Fruit fly (Drosophila melanogaster) whole organism, larva: ENCODE measurements around the gene ninaB.
A peak's percentile ranks its signal among the peaks of the same experiment; 100 is the strongest.

Source experiments
- noc ChIP-seq: fragments of 200-800 bp; sonication (Bioruptor generic); optimal IDR thresholded peaks from 3 replicates; lab custom pipeline; 2019; ENCODE audit warnings: missing biosample characterization, mild to moderate bottlenecking, missing genetic modification characterization, moderate library complexity

The ninaB gene

dm6 chr3R:13685969-13686368 lies 14.4 kb upstream of the ninaB start:
- TF ChIP-seq noc (tag; lab: Kevin White, UChicago): no peak

- peak; percentile 63 for TF ChIP-seq noc (tag; lab: Kevin White, UChicago)
These were observed 13.8 kb upstream of the ninaB start, which contains the start of gene omd for dm6 chr3R:13686371-13687211. omd (minus strand) TSS chr3R:13687210.

- TF ChIP-seq noc (tag; lab: Kevin White, UChicago): no peak
These were observed 6.6 kb upstream of the ninaB start, which contains the start of gene CG14367 for dm6 chr3R:13693753-13694152. CG14367 (plus strand) TSS chr3R:13694053.

dm6 chr3R:13699350-13699749 lies 1.0 kb upstream of the ninaB start:
- no peak for TF ChIP-seq noc (tag; lab: Kevin White, UChicago)

dm6 chr3R:13700738-13701137 lies 373 bp downstream of the ninaB start, which contains the start of gene f-cup:
f-cup (minus strand) TSS chr3R:13700838.
- no peak for TF ChIP-seq noc (tag; lab: Kevin White, UChicago)

- TF ChIP-seq noc (tag; lab: Kevin White, UChicago): no peak
These were observed 5.0 kb downstream of the ninaB start, which contains the start of gene Adgf-D for dm6 chr3R:13705292-13705885. Adgf-D (minus strand) TSS chr3R:13705402.

- no peak for TF ChIP-seq noc (tag; lab: Kevin White, UChicago)
These were observed 6.1 kb downstream of the ninaB start, which contains the start of gene Adgf-C for dm6 chr3R:13706457-13706856. Adgf-C (plus strand) TSS chr3R:13706757.

- no peak for TF ChIP-seq noc (tag; lab: Kevin White, UChicago)
These were observed 9.5 kb downstream of the ninaB start, which contains the start of gene Argp for dm6 chr3R:13709839-13710238. Argp (minus strand) TSS chr3R:13709939.

- no peak for TF ChIP-seq noc (tag; lab: Kevin White, UChicago)
These were observed 10.3 kb downstream of the ninaB start for dm6 chr3R:13710645-13711044.

dm6 chr3R:13711735-13712134 lies 11.4 kb downstream of the ninaB start, which contains the start of the genes primo-1 and primo-2:
primo-1 (minus strand) TSS chr3R:13711835.
primo-2 (minus strand) TSS chr3R:13711835.
- no peak for TF ChIP-seq noc (tag; lab: Kevin White, UChicago)

- TF ChIP-seq noc (tag; lab: Kevin White, UChicago): peak; percentile 23
These were observed 13.2 kb downstream of the ninaB start for dm6 chr3R:13713541-13713940.

dm6 chr3R:13713984-13714532 lies 13.7 kb downstream of the ninaB start:
- no peak for TF ChIP-seq noc (tag; lab: Kevin White, UChicago)

- peak; percentile 29 for TF ChIP-seq noc (tag; lab: Kevin White, UChicago)
These were observed 14.8 kb downstream of the ninaB start, which contains the start of gene kmr for dm6 chr3R:13715012-13715673. kmr (plus strand) TSS chr3R:13715207.

- no peak for TF ChIP-seq noc (tag; lab: Kevin White, UChicago)
These were observed 15.5 kb downstream of the ninaB start for dm6 chr3R:13715674-13716454.

dm6 chr3R:13716827-13717226 lies 16.5 kb downstream of the ninaB start:
- TF ChIP-seq noc (tag; lab: Kevin White, UChicago): no peak
